Worm (Caenorhabditis elegans) whole organism, mixed stage, embryonic: Measurements from ENCODE around the gene math-15.

Source experiments
- M03D4.4 ChIP-seq: sonication (generic microtip); optimal IDR thresholded peaks from 2 replicates; lab custom pipeline; 2017; ENCODE audit warnings: mild to moderate bottlenecking, missing genetic modification characterization, missing compliant biosample characterization
- bed-3 ChIP-seq: fragments of 200-800 bp; sonication (Bioruptor generic); optimal IDR thresholded peaks from 3 replicates; lab custom pipeline; 2018; ENCODE audit warnings: mild to moderate bottlenecking, missing genetic modification characterization, moderate library complexity, missing compliant biosample characterization
- blmp-1 ChIP-seq: fragments of 150-350 bp; optimal IDR thresholded peaks from 2 replicates; lab custom pipeline; 2014; ENCODE audit warnings: missing biosample characterization, missing genetic modification characterization
- ceh-39 ChIP-seq: fragments of 150-350 bp; optimal IDR thresholded peaks from 2 replicates; lab custom pipeline; 2014; ENCODE audit warnings: missing biosample characterization, missing genetic modification characterization
- ceh-43 ChIP-seq: fragments of 200-800 bp; sonication (Bioruptor generic); optimal IDR thresholded peaks from 2 replicates; lab custom pipeline; 2018; ENCODE audit warnings: mild to moderate bottlenecking, missing genetic modification characterization, moderate library complexity, missing compliant biosample characterization
- ceh-83 ChIP-seq: fragments of 200-800 bp; sonication (Bioruptor generic); optimal IDR thresholded peaks from 2 replicates; lab custom pipeline; 2018; ENCODE audit warnings: mild to moderate bottlenecking, missing genetic modification characterization, missing compliant biosample characterization
- ces-1 ChIP-seq: fragments of 150-350 bp; optimal IDR thresholded peaks from 2 replicates; lab custom pipeline; 2014; ENCODE audit warnings: missing biosample characterization, missing genetic modification reagents, missing genetic modification characterization
- cnd-1 ChIP-seq: fragments of 200-800 bp; sonication (Bioruptor generic); optimal IDR thresholded peaks from 2 replicates; lab custom pipeline; 2018; ENCODE audit warnings: mild to moderate bottlenecking, missing genetic modification characterization, missing compliant biosample characterization
- drap-1 ChIP-seq: fragments of 200-800 bp; sonication (Bioruptor generic); optimal IDR thresholded peaks from 3 replicates; lab custom pipeline; 2018; ENCODE audit warnings: mild to moderate bottlenecking, missing genetic modification characterization, missing compliant biosample characterization
- elt-1 ChIP-seq: sonication (generic microtip); optimal IDR thresholded peaks from 2 replicates; lab custom pipeline; 2017; ENCODE audit warnings: missing genetic modification characterization, mild to moderate bottlenecking, missing compliant biosample characterization, antibody characterized with exemption, moderate library complexity, borderline replicate concordance; ENCODE audit not compliant: insufficient read depth
- elt-3 ChIP-seq: fragments of 150-350 bp; optimal IDR thresholded peaks from 2 replicates; lab custom pipeline; 2014; ENCODE audit warnings: missing biosample characterization, missing genetic modification characterization
- flh-1 ChIP-seq: fragments of 200-800 bp; sonication (Bioruptor generic); optimal IDR thresholded peaks from 2 replicates; lab custom pipeline; 2018; ENCODE audit warnings: mild to moderate bottlenecking, missing genetic modification characterization, moderate library complexity, missing compliant biosample characterization
- lin-13 ChIP-seq: fragments of 150-350 bp; optimal IDR thresholded peaks from 2 replicates; lab custom pipeline; 2014; ENCODE audit warnings: missing biosample characterization, missing genetic modification characterization
- lin-32 ChIP-seq: fragments of 200-800 bp; sonication (Bioruptor generic); optimal IDR thresholded peaks from 2 replicates; lab custom pipeline; 2018; ENCODE audit warnings: mild to moderate bottlenecking, missing genetic modification characterization, missing compliant biosample characterization
- lsy-2 ChIP-seq: fragments of 150-350 bp; optimal IDR thresholded peaks from 2 replicates; lab custom pipeline; 2014; ENCODE audit warnings: missing biosample characterization, missing genetic modification characterization
- nhr-12 ChIP-seq: fragments of 150-350 bp; optimal IDR thresholded peaks from 2 replicates; lab custom pipeline; 2014; ENCODE audit warnings: missing biosample characterization, missing genetic modification characterization
- nhr-2 ChIP-seq: fragments of 150-350 bp; optimal IDR thresholded peaks from 2 replicates; lab custom pipeline; 2014; ENCODE audit warnings: missing biosample characterization, missing genetic modification characterization
- nhr-237 ChIP-seq: fragments of 150-350 bp; optimal IDR thresholded peaks from 2 replicates; lab custom pipeline; 2014; ENCODE audit warnings: missing biosample characterization, missing genetic modification characterization
- nhr-28 ChIP-seq: fragments of 150-350 bp; optimal IDR thresholded peaks from 2 replicates; lab custom pipeline; 2014; ENCODE audit warnings: missing biosample characterization, missing genetic modification characterization
- nhr-76 ChIP-seq: sonication (generic microtip); optimal IDR thresholded peaks from 2 replicates; lab custom pipeline; 2017; ENCODE audit warnings: missing biosample characterization, missing genetic modification characterization
- pha-4 ChIP-seq: fragments of 150-350 bp; optimal IDR thresholded peaks from 2 replicates; lab custom pipeline; 2018; ENCODE audit warnings: missing biosample characterization, missing genetic modification reagents, missing genetic modification characterization
- sem-2 ChIP-seq: fragments of 200-800 bp; sonication (Bioruptor generic); optimal IDR thresholded peaks from 2 replicates; lab custom pipeline; 2018; ENCODE audit warnings: mild to moderate bottlenecking, missing genetic modification characterization, missing compliant biosample characterization
- snpc-4 ChIP-seq: fragments of 150-350 bp; optimal IDR thresholded peaks from 2 replicates; lab custom pipeline; 2014; ENCODE audit warnings: missing biosample characterization, missing genetic modification characterization
- sptf-1 ChIP-seq: sonication (generic microtip); optimal IDR thresholded peaks from 2 replicates; lab custom pipeline; 2017; ENCODE audit warnings: mild to moderate bottlenecking, missing genetic modification characterization, moderate library complexity, missing compliant biosample characterization
- tbx-8 ChIP-seq: fragments of 200-800 bp; sonication (Bioruptor generic); optimal IDR thresholded peaks from 2 replicates; lab custom pipeline; 2018; ENCODE audit warnings: mild to moderate bottlenecking, missing genetic modification characterization, moderate library complexity, missing compliant biosample characterization
- unc-120 ChIP-seq: sonication (generic microtip); optimal IDR thresholded peaks from 2 replicates; lab custom pipeline; 2017; ENCODE audit warnings: missing genetic modification characterization, missing compliant biosample characterization; ENCODE audit not compliant: poor library complexity, severe bottlenecking
- unc-39 ChIP-seq: fragments of 150-350 bp; optimal IDR thresholded peaks from 2 replicates; lab custom pipeline; 2014; ENCODE audit warnings: missing biosample characterization, missing genetic modification characterization
- ztf-11 ChIP-seq: fragments of 150-350 bp; optimal IDR thresholded peaks from 2 replicates; lab custom pipeline; 2014; ENCODE audit warnings: missing biosample characterization, missing genetic modification characterization

The math-15 gene

DNA sequence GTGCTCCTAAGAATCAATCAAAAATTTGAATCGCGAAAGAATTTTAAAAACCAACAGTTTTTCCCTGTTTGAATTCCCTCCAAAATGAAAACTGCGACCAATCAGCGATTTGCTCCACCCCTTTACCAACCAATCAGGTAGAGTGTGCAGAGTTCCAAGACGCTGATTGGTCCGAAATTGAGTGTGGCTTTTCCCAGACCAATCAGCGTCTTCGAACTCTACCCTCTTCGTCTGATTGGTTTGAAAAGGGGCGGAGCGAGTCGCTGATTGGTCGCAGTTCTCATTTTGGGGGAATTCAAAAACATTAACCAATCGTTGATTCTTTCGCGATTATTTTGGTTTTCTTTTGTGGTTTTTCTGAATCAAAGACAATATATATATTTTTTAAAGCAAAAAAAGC, 21.6 kb upstream of the math-15 start:
- TF ChIP-seq ceh-39 (tag; lab: Kevin White, UChicago), result no peak
- no peak for TF ChIP-seq nhr-76 (tag; lab: Kevin White, UChicago)
- no peak for TF ChIP-seq ceh-83 (GFP tag; lab: Kevin White, UChicago)
- no peak for TF ChIP-seq lin-13 (tag; lab: Kevin White, UChicago)
- no peak for TF ChIP-seq drap-1 (GFP tag; lab: Kevin White, UChicago)
- TF ChIP-seq ztf-11 (tag; lab: Kevin White, UChicago), result no peak
- TF ChIP-seq elt-3 (tag; lab: Kevin White, UChicago), result no peak
- no peak for TF ChIP-seq nhr-237 (tag; lab: Kevin White, UChicago)
- no peak for TF ChIP-seq snpc-4 (tag; lab: Kevin White, UChicago)
- TF ChIP-seq flh-1, result no peak
- no peak for TF ChIP-seq unc-39 (tag; lab: Kevin White, UChicago)
- TF ChIP-seq, all 35 proteins: peak for 0

DNA sequence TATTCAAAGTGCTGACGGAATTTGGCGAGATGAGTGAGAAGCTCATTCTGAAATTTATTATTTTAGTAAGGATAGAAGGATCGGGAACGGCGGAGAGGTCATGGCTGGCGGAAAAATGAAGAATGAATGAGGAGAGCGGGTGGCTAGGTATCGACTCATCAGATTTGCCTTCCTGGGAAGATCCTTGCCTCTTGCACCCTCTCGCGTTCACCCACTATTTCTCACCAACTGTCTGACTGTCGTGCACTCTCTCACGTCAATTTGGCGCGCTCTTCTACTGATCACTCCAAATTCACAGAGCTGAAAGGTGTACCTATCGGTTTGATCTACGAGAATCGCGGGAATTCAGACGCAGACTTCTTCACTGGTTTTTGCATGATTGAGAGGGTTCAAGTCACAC, 18.1 kb upstream of the math-15 start, which contains the start of gene fbxb-97:
Gene fbxb-97, minus strand, starts transcription at position 53 of the 400 bp plus-strand sequence.
- TF ChIP-seq unc-120 (peak; percentile 51), blmp-1 (tag; lab: Kevin White, UChicago) (no peak), sptf-1 (tag; lab: Kevin White, UChicago) (no peak)

DNA sequence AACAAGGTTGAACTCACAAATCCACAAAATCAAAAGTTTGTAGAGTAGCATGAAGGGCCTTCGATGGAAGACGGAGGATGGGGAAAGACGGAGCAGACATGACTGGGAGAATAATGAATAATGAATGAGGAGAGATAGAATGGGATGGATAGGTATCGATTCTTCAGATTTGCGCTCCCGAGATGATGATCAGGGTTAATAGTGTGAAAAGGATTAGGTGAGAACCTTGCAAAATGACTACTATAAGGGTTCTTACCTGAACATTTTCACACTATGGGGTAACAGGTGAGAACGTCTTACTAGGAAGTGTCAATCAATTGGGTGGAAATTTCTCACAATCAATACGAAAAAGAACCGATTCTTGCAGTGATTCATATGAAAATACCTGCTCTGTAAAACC, 15.9 kb upstream of the math-15 start, which contains the start of gene fbxb-96:
Gene fbxb-96, minus strand, starts transcription at position 101 of the 400 bp plus-strand sequence.
- TF ChIP-seq ces-1 (GFP tag; lab: Kevin White, UChicago) (no peak), nhr-237 (tag; lab: Kevin White, UChicago) (no peak), nhr-2 (tag; lab: Kevin White, UChicago) (no peak), unc-120 (no peak), ceh-39 (tag; lab: Kevin White, UChicago) (no peak), sem-2 (GFP tag; lab: Kevin White, UChicago) (no peak), ztf-11 (tag; lab: Kevin White, UChicago) (no peak), nhr-76 (tag; lab: Kevin White, UChicago) (no peak), cnd-1 (tag; lab: Kevin White, UChicago) (no peak), ceh-83 (GFP tag; lab: Kevin White, UChicago) (no peak), M03D4.4 (tag; lab: Kevin White, UChicago) (no peak), nhr-12 (tag; lab: Kevin White, UChicago) (no peak), ceh-43 (no peak), bed-3 (GFP tag; lab: Kevin White, UChicago) (no peak), blmp-1 (tag; lab: Kevin White, UChicago) (no peak), elt-3 (tag; lab: Kevin White, UChicago) (no peak), flh-1 (no peak), tbx-8 (GFP tag; lab: Kevin White, UChicago) (no peak), lin-13 (tag; lab: Kevin White, UChicago) (no peak), lin-32 (GFP tag; lab: Kevin White, UChicago) (no peak)

DNA sequence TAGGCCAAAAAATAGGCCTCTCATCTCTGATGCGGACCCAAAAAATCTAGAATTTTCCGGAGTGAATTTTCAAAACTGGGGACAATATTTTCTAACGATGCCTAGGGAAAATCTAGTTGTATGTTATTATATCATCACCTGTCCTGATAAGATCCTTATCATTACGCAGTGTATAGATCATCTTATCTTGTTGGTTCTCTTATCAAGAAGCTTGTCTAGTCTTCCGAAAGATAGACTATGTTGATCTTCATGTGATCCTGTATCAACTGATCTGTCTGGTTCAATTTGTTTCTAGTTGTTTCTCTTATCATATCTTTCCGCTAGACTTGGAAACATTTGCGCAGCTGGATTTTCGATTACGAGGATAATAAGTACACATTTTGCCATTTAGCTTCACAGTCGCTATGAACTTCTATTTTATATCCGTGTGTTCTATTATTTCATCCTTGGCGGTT, 15.3 kb upstream of the math-15 start, which contains the start of gene C52E2.3:
Gene C52E2.3, plus strand, starts transcription at position 405 of the 455 bp plus-strand sequence.
- TF ChIP-seq drap-1 (GFP tag; lab: Kevin White, UChicago) (no peak), pha-4 (tag; lab: Kevin White, UChicago) (no peak), unc-39 (tag; lab: Kevin White, UChicago) (no peak), sem-2 (GFP tag; lab: Kevin White, UChicago) (no peak), elt-3 (tag; lab: Kevin White, UChicago) (peak; percentile 85), elt-1 (tag; lab: Kevin White, UChicago) (peak; percentile 62)

DNA sequence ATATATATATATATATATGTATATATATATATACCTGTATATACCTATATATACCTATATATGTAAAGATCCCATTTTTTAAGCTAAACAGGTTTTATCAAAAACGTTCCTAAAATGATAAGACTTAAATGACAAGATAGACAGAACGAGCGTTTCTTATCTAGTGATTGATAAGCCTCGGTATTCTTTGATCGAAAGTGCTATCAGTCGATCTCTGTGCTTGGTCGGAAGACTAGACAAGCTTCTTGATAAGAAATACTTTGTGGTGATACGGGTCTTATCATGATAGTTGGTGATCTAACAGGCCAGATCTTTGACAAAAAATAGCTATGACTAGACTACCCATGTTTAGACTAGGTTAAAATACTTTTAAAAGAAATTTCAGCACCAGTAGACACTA, 14.5 kb upstream of the math-15 start:
- TF ChIP-seq drap-1 (GFP tag; lab: Kevin White, UChicago) (no peak), unc-39 (tag; lab: Kevin White, UChicago) (no peak), lsy-2 (tag; lab: Kevin White, UChicago) (no peak), nhr-28 (tag; lab: Kevin White, UChicago) (no peak), cnd-1 (tag; lab: Kevin White, UChicago) (no peak), nhr-2 (tag; lab: Kevin White, UChicago) (no peak), nhr-12 (tag; lab: Kevin White, UChicago) (no peak), lin-13 (tag; lab: Kevin White, UChicago) (no peak)
- TF ChIP-seq, all 35 proteins: peak for 0
